Fruit fly (Drosophila melanogaster): ENCODE results near the gene Cht6.
A peak's percentile ranks its signal among the peaks of the same experiment; 100 is the strongest.

Cht6 gene

DNA sequence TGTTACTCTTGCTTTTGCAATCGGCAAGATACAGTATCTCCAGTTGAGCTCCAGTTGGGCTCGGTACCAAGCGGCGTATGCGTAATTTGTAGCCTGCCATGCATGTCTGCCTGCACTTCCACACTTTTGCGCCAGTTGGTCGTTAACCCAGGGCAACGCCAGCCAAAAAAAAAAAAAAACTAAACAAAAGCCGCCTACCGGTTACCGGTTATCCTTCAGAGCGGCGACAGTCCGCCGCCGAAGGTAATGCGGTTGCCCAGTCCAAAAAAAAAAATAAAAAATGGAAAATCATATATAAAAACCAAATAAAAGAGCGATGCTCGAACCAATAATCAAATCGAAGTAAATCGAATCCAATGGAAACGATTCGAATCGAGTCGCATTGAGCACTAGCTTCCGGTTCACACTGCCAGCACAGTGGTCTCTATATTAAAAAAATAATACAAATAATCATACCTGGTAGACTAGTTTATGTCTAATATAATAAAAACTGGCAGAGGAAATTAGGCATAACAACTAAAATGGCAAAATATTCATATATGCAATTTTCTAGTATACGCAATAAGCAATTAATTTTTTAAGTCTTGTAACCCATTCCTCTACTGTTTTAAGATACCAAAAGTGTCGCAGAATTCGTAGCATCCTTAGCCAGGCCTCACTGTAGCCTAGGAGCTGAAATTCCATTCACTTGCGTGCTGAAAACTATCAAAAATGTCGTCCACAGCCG lies 29.1 kb upstream of the Cht6 start (continued):
- no peak for TF ChIP-seq CG11902 (GFP tag; optimal IDR thresholded peaks at IDR 0.05)
- peak; percentile 21 for TF ChIP-seq pdm3 (GFP tag; optimal IDR thresholded peaks at IDR 0.05)
- no peak for TF ChIP-seq Smox (GFP tag; optimal IDR thresholded peaks at IDR 0.05)
- TF ChIP-seq Sox15 (GFP tag; optimal IDR thresholded peaks at IDR 0.05): no peak
- TF ChIP-seq fd59A (GFP tag; optimal IDR thresholded peaks at IDR 0.05): peak; percentile 36
- no peak for TF ChIP-seq vri (GFP tag; optimal IDR thresholded peaks at IDR 0.05)
- TF ChIP-seq topi (GFP tag; optimal IDR thresholded peaks at IDR 0.05): no peak
- no peak for TF ChIP-seq eg (GFP tag; IDR thresholded peaks at IDR 0.05)
- no peak for TF ChIP-seq dsx (GFP tag; optimal IDR thresholded peaks at IDR 0.05; ENCODE audit: poor library complexity, severe bottlenecking)
- TF ChIP-seq CG32006 (GFP tag; optimal IDR thresholded peaks at IDR 0.05): no peak
- TF ChIP-seq Hr4 (GFP tag; optimal IDR thresholded peaks at IDR 0.05): no peak
- peak; percentile 27 for TF ChIP-seq CG11762 (GFP tag; optimal IDR thresholded peaks at IDR 0.05; ENCODE audit: insufficient read depth)
- peak; percentile 38 for TF ChIP-seq spab (GFP tag; optimal IDR thresholded peaks at IDR 0.05)
- peak; percentile 18 for TF ChIP-seq acj6 (GFP tag; optimal IDR thresholded peaks at IDR 0.05)
- TF ChIP-seq Lpt (GFP tag; optimal IDR thresholded peaks at IDR 0.05): no peak
- no peak for TF ChIP-seq CG16779 (tag; optimal IDR thresholded peaks at IDR 0.05)
- TF ChIP-seq CG4318 (GFP tag; optimal IDR thresholded peaks at IDR 0.05): no peak
- no peak for TF ChIP-seq CG6276 (GFP tag; optimal IDR thresholded peaks at IDR 0.05)
- TF ChIP-seq Eip75B (GFP tag; optimal IDR thresholded peaks at IDR 0.05): peak; percentile 34
- TF ChIP-seq CG8632 (GFP tag; optimal IDR thresholded peaks at IDR 0.05): peak; percentile 41
- no peak for TF ChIP-seq lz (GFP tag; optimal IDR thresholded peaks at IDR 0.05)
- no peak for TF ChIP-seq Hr39 (GFP tag; optimal IDR thresholded peaks at IDR 0.05)
- no peak for TF ChIP-seq CG1621 (tag; optimal IDR thresholded peaks at IDR 0.05)
- TF ChIP-seq CG31627 (GFP tag; optimal IDR thresholded peaks at IDR 0.05): no peak
- TF ChIP-seq fkh (GFP tag; optimal IDR thresholded peaks at IDR 0.05): no peak
- no peak for TF ChIP-seq Gug (GFP tag; IDR thresholded peaks at IDR 0.05)
- peak; percentile 24 for TF ChIP-seq CG34406 (GFP tag; optimal IDR thresholded peaks at IDR 0.05)
- no peak for TF ChIP-seq cyc (GFP tag; optimal IDR thresholded peaks at IDR 0.05)
- TF ChIP-seq Blimp-1 (GFP tag; optimal IDR thresholded peaks at IDR 0.05): no peak
- peak; percentile 14 to 79 for TF ChIP-seq ss (GFP tag; optimal IDR thresholded peaks at IDR 0.05)
- no peak for TF ChIP-seq Hr38 (GFP tag; optimal IDR thresholded peaks at IDR 0.05)
- TF ChIP-seq CG3919 (GFP tag; optimal IDR thresholded peaks at IDR 0.05): peak; percentile 16
- TF ChIP-seq OdsH (GFP tag; optimal IDR thresholded peaks at IDR 0.05): peak; percentile 33
- peak; percentile 41 for TF ChIP-seq CG3032 (tag; optimal IDR thresholded peaks at IDR 0.05)
- no peak for TF ChIP-seq CG11294 (GFP tag; IDR thresholded peaks at IDR 0.05)
- no peak for TF ChIP-seq CG8119 (GFP tag; IDR thresholded peaks at IDR 0.05)
- no peak for TF ChIP-seq Sox14 (GFP tag; optimal IDR thresholded peaks at IDR 0.05)

DNA sequence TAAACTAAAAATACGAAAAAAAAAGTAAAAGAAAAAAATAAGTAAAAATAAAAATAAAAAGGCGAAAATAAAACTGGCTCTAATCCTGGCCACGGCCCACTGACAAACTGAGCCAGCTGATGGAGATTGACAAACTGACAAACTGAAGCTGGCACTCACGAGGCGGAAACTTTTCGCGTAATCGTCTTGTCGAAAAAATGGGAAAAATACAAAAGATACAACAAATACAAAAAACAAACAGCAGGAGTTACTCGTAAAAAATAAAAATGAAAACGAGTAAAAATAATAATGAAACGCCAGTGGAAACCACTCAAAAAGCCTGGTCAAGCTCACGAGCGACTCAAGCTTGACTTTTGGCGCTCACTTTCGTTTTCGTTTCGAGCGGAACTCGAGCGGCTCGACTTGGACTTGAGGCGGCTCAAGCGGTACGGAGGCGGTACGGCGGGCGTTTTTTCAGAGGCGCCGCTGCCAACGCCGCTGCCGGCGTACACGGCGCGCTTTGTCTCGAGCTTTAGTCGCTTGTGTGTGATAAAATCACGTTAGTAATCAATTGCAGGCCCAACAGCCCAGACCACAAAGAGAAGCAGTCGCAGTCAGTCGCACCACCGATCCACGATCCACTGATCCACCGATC lies 27.4 kb upstream of the Cht6 start, which contains the start of gene CG32694:
Gene CG32694, plus strand, starts transcription at position 537 of the 634 bp plus-strand sequence.
- TF ChIP-seq Ets21C (GFP tag; optimal IDR thresholded peaks at IDR 0.05) (no peak), CG6276 (GFP tag; optimal IDR thresholded peaks at IDR 0.05) (peak; percentile 52), Eip93F (GFP tag; optimal IDR thresholded peaks at IDR 0.05) (no peak), eg (GFP tag; IDR thresholded peaks at IDR 0.05) (no peak; the same call in 2 of the 3 replicates), Hr38 (GFP tag; optimal IDR thresholded peaks at IDR 0.05) (no peak), vri (GFP tag; optimal IDR thresholded peaks at IDR 0.05) (no peak), CG11902 (GFP tag; optimal IDR thresholded peaks at IDR 0.05) (no peak), achi (GFP tag; optimal IDR thresholded peaks at IDR 0.05) (no peak), Hr39 (GFP tag; optimal IDR thresholded peaks at IDR 0.05) (no peak), ss (GFP tag; optimal IDR thresholded peaks at IDR 0.05) (peak in 1 of 2 experiments; percentile 73), CG11762 (GFP tag; optimal IDR thresholded peaks at IDR 0.05; ENCODE audit: insufficient read depth) (no peak), fd59A (GFP tag; optimal IDR thresholded peaks at IDR 0.05) (no peak), fkh (GFP tag; optimal IDR thresholded peaks at IDR 0.05) (no peak), CG1621 (tag; optimal IDR thresholded peaks at IDR 0.05) (no peak), CG34406 (GFP tag; optimal IDR thresholded peaks at IDR 0.05) (no peak), OdsH (GFP tag; optimal IDR thresholded peaks at IDR 0.05) (no peak), CG6792 (GFP tag; optimal IDR thresholded peaks at IDR 0.05) (no peak), Smox (GFP tag; optimal IDR thresholded peaks at IDR 0.05) (no peak), Eip78C (GFP tag) (peak; percentile 72), Lpt (GFP tag; optimal IDR thresholded peaks at IDR 0.05) (no peak), net (GFP tag; optimal IDR thresholded peaks at IDR 0.05) (no peak), CG3032 (tag; optimal IDR thresholded peaks at IDR 0.05) (no peak), CG16779 (tag; optimal IDR thresholded peaks at IDR 0.05) (peak; percentile 13), Gug (GFP tag; IDR thresholded peaks at IDR 0.05) (no peak), Hr4 (GFP tag; optimal IDR thresholded peaks at IDR 0.05) (no peak), svp (GFP tag) (no peak), lz (GFP tag; optimal IDR thresholded peaks at IDR 0.05) (no peak), CG6808 (GFP tag; optimal IDR thresholded peaks at IDR 0.05) (peak; percentile 0), CG8119 (GFP tag; IDR thresholded peaks at IDR 0.05) (peak; percentile 46; the same call in 1 of the 3 replicates), CG15336 (GFP tag; IDR thresholded peaks at IDR 0.05) (peak; percentile 39; the same call in 1 of the 2 replicates)
